Fruit fly (Drosophila melanogaster): ENCODE data around the gene Dph1.

The Dph1 gene

DNA sequence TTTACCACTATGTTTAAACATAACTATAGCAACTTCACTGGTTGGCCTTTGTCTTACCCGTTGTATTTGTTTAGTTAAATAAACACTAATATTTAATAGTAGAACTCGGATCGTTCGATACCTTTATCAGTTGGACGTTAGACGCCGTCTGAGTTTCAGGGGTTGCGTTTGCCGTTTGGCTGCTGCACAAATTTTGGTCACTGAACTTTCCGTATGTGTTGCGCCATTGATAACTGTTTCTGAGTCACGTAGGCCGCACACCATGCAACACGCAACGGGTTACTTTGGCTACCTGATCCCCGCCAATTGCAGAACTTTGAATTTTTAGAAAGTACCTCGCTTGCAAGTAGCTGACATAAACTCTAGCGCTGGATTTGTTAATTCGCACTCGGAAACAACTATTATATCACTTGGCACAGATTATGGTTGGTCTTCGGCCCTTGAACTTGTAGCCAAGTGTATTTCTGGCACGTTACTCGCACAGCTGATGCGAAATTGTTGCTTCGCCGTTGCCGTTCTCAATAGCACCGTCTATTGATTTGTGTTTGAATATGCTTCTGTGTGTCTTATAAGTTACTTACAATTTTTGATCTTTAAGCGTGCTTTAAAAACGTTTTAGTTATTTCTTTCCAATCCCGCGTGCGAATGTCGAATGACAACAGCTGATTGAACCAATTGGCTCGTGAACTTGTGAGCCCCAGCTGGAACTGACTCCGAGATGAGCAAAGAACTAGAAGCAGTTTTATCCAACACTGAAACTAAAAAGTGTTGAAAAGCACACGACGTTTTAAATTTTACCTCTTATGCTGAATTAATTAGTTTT is at the start of gene Dph1:
TSS of gene Dph1 (minus strand) at position 670 of the 823 bp plus-strand sequence.
- TF ChIP-seq Jra (GFP tag; optimal IDR thresholded peaks at IDR 0.05) = peak; percentile 69
- TF ChIP-seq h (GFP tag; optimal IDR thresholded peaks at IDR 0.05) = peak; percentile 88
- no peak for TF ChIP-seq Vsx2 (GFP tag; optimal IDR thresholded peaks at IDR 0.05; ENCODE audit: partially characterized antibody)
- TF ChIP-seq Abd-B (GFP tag; optimal IDR thresholded peaks at IDR 0.05) = no peak
- TF ChIP-seq ey (GFP tag; optimal IDR thresholded peaks at IDR 0.05) = peak; percentile 88
- no peak for TF ChIP-seq jim (GFP tag; optimal IDR thresholded peaks at IDR 0.05)
- TF ChIP-seq dmrt93B (GFP tag; optimal IDR thresholded peaks at IDR 0.05) = peak; percentile 82
- TF ChIP-seq pan (optimal IDR thresholded peaks at IDR 0.05) = no peak
- TF ChIP-seq foxo (GFP tag; optimal IDR thresholded peaks at IDR 0.05) = peak in 1 of 2 experiments; percentile 91
- TF ChIP-seq CG32264 (GFP tag; optimal IDR thresholded peaks at IDR 0.05) = peak; percentile 70
- peak; percentile 76 for TF ChIP-seq HLH106 (tag; optimal IDR thresholded peaks at IDR 0.05)
- TF ChIP-seq CG9705 (GFP tag; optimal IDR thresholded peaks at IDR 0.05) = no peak
- TF ChIP-seq GATAd (GFP tag; optimal IDR thresholded peaks at IDR 0.05) = no peak
- peak; percentile 62 for TF ChIP-seq Hr83 (GFP tag; optimal IDR thresholded peaks at IDR 0.05; ENCODE audit: poor library complexity, severe bottlenecking)
- peak; percentile 58 for TF ChIP-seq Rel (GFP tag; optimal IDR thresholded peaks at IDR 0.05)
- TF ChIP-seq Rel (tag; optimal IDR thresholded peaks at IDR 0.05) = peak; percentile 39
- peak; percentile 62 for TF ChIP-seq sv (GFP tag; optimal IDR thresholded peaks at IDR 0.05)
- TF ChIP-seq Hnf4 (GFP tag; optimal IDR thresholded peaks at IDR 0.05) = peak; percentile 48
- TF ChIP-seq CrebA (GFP tag; optimal IDR thresholded peaks at IDR 0.05; ENCODE audit: borderline replicate concordance) = no peak
- no peak for TF ChIP-seq Dfd (GFP tag; optimal IDR thresholded peaks at IDR 0.05)
- TF ChIP-seq rgr (GFP tag; optimal IDR thresholded peaks at IDR 0.05) = peak; percentile 91
- TF ChIP-seq dl (GFP tag; optimal IDR thresholded peaks at IDR 0.05; ENCODE audit: insufficient read depth in 1 of 2, partially characterized antibody in 2 of 2) = no peak
- no peak for TF ChIP-seq lola (GFP tag; optimal IDR thresholded peaks at IDR 0.05)
- peak; percentile 42 for TF ChIP-seq Myc (optimal IDR thresholded peaks at IDR 0.05)
- no peak for TF ChIP-seq Mio (GFP tag; optimal IDR thresholded peaks at IDR 0.05)
- TF ChIP-seq sage (GFP tag; optimal IDR thresholded peaks at IDR 0.05) = peak; percentile 7
- no peak for TF ChIP-seq Dif (GFP tag; optimal IDR thresholded peaks at IDR 0.05; ENCODE audit: partially characterized antibody)
- peak; percentile 74 for TF ChIP-seq woc (GFP tag; optimal IDR thresholded peaks at IDR 0.05)
- peak; percentile 84 for TF ChIP-seq OdsH (GFP tag; optimal IDR thresholded peaks at IDR 0.05)
- peak; percentile 77 for TF ChIP-seq psq (GFP tag; optimal IDR thresholded peaks at IDR 0.05)
- TF ChIP-seq brk (GFP tag; optimal IDR thresholded peaks at IDR 0.05) = peak; percentile 61
- TF ChIP-seq Sp1 (GFP tag; optimal IDR thresholded peaks at IDR 0.05) = peak; percentile 81
- no peak for TF ChIP-seq Hr78 (GFP tag; optimal IDR thresholded peaks at IDR 0.05)
- TF ChIP-seq N (GFP tag; optimal IDR thresholded peaks at IDR 0.05) = no peak
- TF ChIP-seq br (GFP tag; optimal IDR thresholded peaks at IDR 0.05) = peak; percentile 90
- TF ChIP-seq usp (GFP tag; optimal IDR thresholded peaks at IDR 0.05) = no peak
- TF ChIP-seq fru (GFP tag; optimal IDR thresholded peaks at IDR 0.05) = peak; percentile 90
- TF ChIP-seq dsf (GFP tag; optimal IDR thresholded peaks at IDR 0.05; ENCODE audit: borderline replicate concordance) = no peak
- TF ChIP-seq tai (GFP tag; optimal IDR thresholded peaks at IDR 0.05) = no peak

DNA sequence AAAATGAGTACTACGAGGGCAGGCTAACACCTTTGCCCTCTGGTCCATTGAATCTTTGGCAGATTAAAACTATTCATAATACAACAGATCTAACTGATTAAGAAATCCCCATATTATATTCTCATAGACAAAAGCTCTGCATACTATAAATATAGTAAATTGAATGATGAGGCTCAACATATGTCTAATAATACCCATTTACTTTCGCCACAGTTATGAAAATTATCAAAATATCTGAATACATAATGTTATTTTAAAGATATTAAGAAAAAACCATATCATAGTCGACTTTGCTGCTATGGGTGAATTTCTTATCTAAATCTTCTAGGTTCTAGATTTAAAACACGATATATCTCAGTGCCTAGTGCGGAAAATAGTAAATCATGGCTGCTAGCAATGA is 35.1 kb upstream of the Dph1 start, which contains the start of gene CG32087:
TSS of gene CG32087 (plus strand) at position 301 of the 400 bp plus-strand sequence.
- no peak for TF ChIP-seq GATAd (GFP tag; optimal IDR thresholded peaks at IDR 0.05)
- no peak for TF ChIP-seq Dif (GFP tag; optimal IDR thresholded peaks at IDR 0.05; ENCODE audit: partially characterized antibody)
- no peak for TF ChIP-seq Hnf4 (GFP tag; optimal IDR thresholded peaks at IDR 0.05)
- TF ChIP-seq Jra (GFP tag; optimal IDR thresholded peaks at IDR 0.05) = no peak
- no peak for TF ChIP-seq fru (GFP tag; optimal IDR thresholded peaks at IDR 0.05)
- TF ChIP-seq CrebA (GFP tag; optimal IDR thresholded peaks at IDR 0.05; ENCODE audit: borderline replicate concordance) = no peak
- TF ChIP-seq jim (GFP tag; optimal IDR thresholded peaks at IDR 0.05) = no peak
- no peak for TF ChIP-seq Hr78 (GFP tag; optimal IDR thresholded peaks at IDR 0.05)
- no peak for TF ChIP-seq Abd-B (GFP tag; optimal IDR thresholded peaks at IDR 0.05)
- TF ChIP-seq Rel (GFP tag; optimal IDR thresholded peaks at IDR 0.05) = no peak
- no peak for TF ChIP-seq Rel (tag; optimal IDR thresholded peaks at IDR 0.05)
- TF ChIP-seq dmrt93B (GFP tag; optimal IDR thresholded peaks at IDR 0.05) = no peak
- no peak for TF ChIP-seq CG9705 (GFP tag; optimal IDR thresholded peaks at IDR 0.05)

Data from whole organism, wandering third instar larva.